Worm (Caenorhabditis elegans) whole organism, mixed stage, embryonic: Measurements from ENCODE around the gene F12D9.2.

Experiments
- bed-3 ChIP-seq: fragments of 200-800 bp; sonication (Bioruptor generic); optimal IDR thresholded peaks from 3 replicates; lab custom pipeline; 2018; ENCODE audit warnings: mild to moderate bottlenecking, missing genetic modification characterization, moderate library complexity, missing compliant biosample characterization
- ces-1 ChIP-seq: fragments of 150-350 bp; optimal IDR thresholded peaks from 2 replicates; lab custom pipeline; 2014; ENCODE audit warnings: missing biosample characterization, missing genetic modification reagents, missing genetic modification characterization
- drap-1 ChIP-seq: fragments of 200-800 bp; sonication (Bioruptor generic); optimal IDR thresholded peaks from 3 replicates; lab custom pipeline; 2018; ENCODE audit warnings: mild to moderate bottlenecking, missing genetic modification characterization, missing compliant biosample characterization
- elt-1 ChIP-seq: sonication (generic microtip); optimal IDR thresholded peaks from 2 replicates; lab custom pipeline; 2017; ENCODE audit warnings: missing genetic modification characterization, mild to moderate bottlenecking, missing compliant biosample characterization, antibody characterized with exemption, moderate library complexity, borderline replicate concordance; ENCODE audit not compliant: insufficient read depth
- lin-32 ChIP-seq: fragments of 200-800 bp; sonication (Bioruptor generic); optimal IDR thresholded peaks from 2 replicates; lab custom pipeline; 2018; ENCODE audit warnings: mild to moderate bottlenecking, missing genetic modification characterization, missing compliant biosample characterization
- mep-1 ChIP-seq: fragments of 150-350 bp; optimal IDR thresholded peaks from 2 replicates; lab custom pipeline; 2017; ENCODE audit warnings: missing biosample characterization, missing genetic modification reagents, missing genetic modification characterization, inconsistent platforms
- nhr-237 ChIP-seq: fragments of 150-350 bp; optimal IDR thresholded peaks from 2 replicates; lab custom pipeline; 2014; ENCODE audit warnings: missing biosample characterization, missing genetic modification characterization
- nhr-28 ChIP-seq: fragments of 150-350 bp; optimal IDR thresholded peaks from 2 replicates; lab custom pipeline; 2014; ENCODE audit warnings: missing biosample characterization, missing genetic modification characterization
- nhr-76 ChIP-seq: sonication (generic microtip); optimal IDR thresholded peaks from 2 replicates; lab custom pipeline; 2017; ENCODE audit warnings: missing biosample characterization, missing genetic modification characterization
- pha-4 ChIP-seq: fragments of 150-350 bp; optimal IDR thresholded peaks from 2 replicates; lab custom pipeline; 2018; ENCODE audit warnings: missing biosample characterization, missing genetic modification reagents, missing genetic modification characterization

- TF ChIP-seq nhr-237 = no peak
- no peak for TF ChIP-seq lin-32 (GFP tag; lab: Kevin White, UChicago)
- TF ChIP-seq drap-1 = no peak
- TF ChIP-seq nhr-76 = no peak
- TF ChIP-seq ces-1 = no peak
- no peak for TF ChIP-seq mep-1 (tag; lab: Kevin White, UChicago)
- no peak for TF ChIP-seq pha-4 (tag; lab: Kevin White, UChicago)
- TF ChIP-seq bed-3 (GFP tag; lab: Kevin White, UChicago) = no peak
- no peak for TF ChIP-seq nhr-28
- TF ChIP-seq elt-1 (tag; lab: Kevin White, UChicago) = no peak
Observed at ce11 chrX:8681600-8681999, 34.7 kb upstream of the F12D9.2 start, which contains the start of gene K09E2.1.
